Fruit fly (Drosophila melanogaster): ENCODE measurements around the gene Alp13.

- no peak for TF ChIP-seq psq (optimal IDR thresholded peaks at IDR 0.05)
- TF ChIP-seq insv (optimal IDR thresholded peaks at IDR 0.05) = no peak
- TF ChIP-seq h (optimal IDR thresholded peaks at IDR 0.05) = no peak
- no peak for TF ChIP-seq Sin3A (optimal IDR thresholded peaks at IDR 0.05)
- TF ChIP-seq ttk (optimal IDR thresholded peaks at IDR 0.05) = no peak
Measured at dm6 chr3R:10055004-10055403, 20.2 kb downstream of the Alp13 start.

All from Kc167 (cell line).